Worm (Caenorhabditis elegans) whole organism, mixed stage, embryonic: ENCODE measurements around the gene cest-4.
A peak's percentile ranks its signal among the peaks of the same experiment; 100 is the strongest.

Source experiments
- bed-3 ChIP-seq: fragments of 200-800 bp; sonication (Bioruptor generic); optimal IDR thresholded peaks from 3 replicates; lab custom pipeline; 2018; ENCODE audit warnings: mild to moderate bottlenecking, missing genetic modification characterization, moderate library complexity, missing compliant biosample characterization
- blmp-1 ChIP-seq: fragments of 150-350 bp; optimal IDR thresholded peaks from 2 replicates; lab custom pipeline; 2014; ENCODE audit warnings: missing biosample characterization, missing genetic modification characterization
- ceh-39 ChIP-seq: fragments of 150-350 bp; optimal IDR thresholded peaks from 2 replicates; lab custom pipeline; 2014; ENCODE audit warnings: missing biosample characterization, missing genetic modification characterization
- ceh-83 ChIP-seq: fragments of 200-800 bp; sonication (Bioruptor generic); optimal IDR thresholded peaks from 2 replicates; lab custom pipeline; 2018; ENCODE audit warnings: mild to moderate bottlenecking, missing genetic modification characterization, missing compliant biosample characterization
- ces-1 ChIP-seq: fragments of 150-350 bp; optimal IDR thresholded peaks from 2 replicates; lab custom pipeline; 2014; ENCODE audit warnings: missing biosample characterization, missing genetic modification reagents, missing genetic modification characterization
- cnd-1 ChIP-seq: fragments of 200-800 bp; sonication (Bioruptor generic); optimal IDR thresholded peaks from 2 replicates; lab custom pipeline; 2018; ENCODE audit warnings: mild to moderate bottlenecking, missing genetic modification characterization, missing compliant biosample characterization
- drap-1 ChIP-seq: fragments of 200-800 bp; sonication (Bioruptor generic); optimal IDR thresholded peaks from 3 replicates; lab custom pipeline; 2018; ENCODE audit warnings: mild to moderate bottlenecking, missing genetic modification characterization, missing compliant biosample characterization
- elt-1 ChIP-seq: sonication (generic microtip); optimal IDR thresholded peaks from 2 replicates; lab custom pipeline; 2017; ENCODE audit warnings: missing genetic modification characterization, mild to moderate bottlenecking, missing compliant biosample characterization, antibody characterized with exemption, moderate library complexity, borderline replicate concordance; ENCODE audit not compliant: insufficient read depth
- elt-3 ChIP-seq: fragments of 150-350 bp; optimal IDR thresholded peaks from 2 replicates; lab custom pipeline; 2014; ENCODE audit warnings: missing biosample characterization, missing genetic modification characterization
- ham-2 ChIP-seq: fragments of 200-800 bp; sonication (Bioruptor generic); optimal IDR thresholded peaks from 2 replicates; lab custom pipeline; 2018; ENCODE audit warnings: mild to moderate bottlenecking, missing genetic modification characterization, missing compliant biosample characterization
- hlh-1 ChIP-seq: fragments of 150-350 bp; optimal IDR thresholded peaks from 2 replicates; lab custom pipeline; 2014; ENCODE audit warnings: missing biosample characterization, missing genetic modification reagents, missing genetic modification characterization
- lin-13 ChIP-seq: fragments of 150-350 bp; optimal IDR thresholded peaks from 2 replicates; lab custom pipeline; 2014; ENCODE audit warnings: missing biosample characterization, missing genetic modification characterization
- lsy-2 ChIP-seq: fragments of 150-350 bp; optimal IDR thresholded peaks from 2 replicates; lab custom pipeline; 2014; ENCODE audit warnings: missing biosample characterization, missing genetic modification characterization
- mep-1 ChIP-seq: fragments of 150-350 bp; optimal IDR thresholded peaks from 2 replicates; lab custom pipeline; 2017; ENCODE audit warnings: missing biosample characterization, missing genetic modification reagents, missing genetic modification characterization, inconsistent platforms
- mls-2 ChIP-seq: sonication (generic microtip); optimal IDR thresholded peaks from 2 replicates; lab custom pipeline; 2016; ENCODE audit warnings: mild to moderate bottlenecking, missing genetic modification characterization, moderate library complexity, missing compliant biosample characterization
- nhr-12 ChIP-seq: fragments of 150-350 bp; optimal IDR thresholded peaks from 2 replicates; lab custom pipeline; 2014; ENCODE audit warnings: missing biosample characterization, missing genetic modification characterization
- nhr-2 ChIP-seq: fragments of 150-350 bp; optimal IDR thresholded peaks from 2 replicates; lab custom pipeline; 2014; ENCODE audit warnings: missing biosample characterization, missing genetic modification characterization
- nhr-237 ChIP-seq: fragments of 150-350 bp; optimal IDR thresholded peaks from 2 replicates; lab custom pipeline; 2014; ENCODE audit warnings: missing biosample characterization, missing genetic modification characterization
- nhr-76 ChIP-seq: sonication (generic microtip); optimal IDR thresholded peaks from 2 replicates; lab custom pipeline; 2017; ENCODE audit warnings: missing biosample characterization, missing genetic modification characterization
- pha-4 ChIP-seq: fragments of 150-350 bp; optimal IDR thresholded peaks from 2 replicates; lab custom pipeline; 2018; ENCODE audit warnings: missing biosample characterization, missing genetic modification reagents, missing genetic modification characterization
- sem-2 ChIP-seq: fragments of 200-800 bp; sonication (Bioruptor generic); optimal IDR thresholded peaks from 2 replicates; lab custom pipeline; 2018; ENCODE audit warnings: mild to moderate bottlenecking, missing genetic modification characterization, missing compliant biosample characterization
- snpc-4 ChIP-seq: fragments of 150-350 bp; optimal IDR thresholded peaks from 2 replicates; lab custom pipeline; 2014; ENCODE audit warnings: missing biosample characterization, missing genetic modification characterization
- sptf-1 ChIP-seq: sonication (generic microtip); optimal IDR thresholded peaks from 2 replicates; lab custom pipeline; 2017; ENCODE audit warnings: mild to moderate bottlenecking, missing genetic modification characterization, moderate library complexity, missing compliant biosample characterization
- tbx-8 ChIP-seq: fragments of 200-800 bp; sonication (Bioruptor generic); optimal IDR thresholded peaks from 2 replicates; lab custom pipeline; 2018; ENCODE audit warnings: mild to moderate bottlenecking, missing genetic modification characterization, moderate library complexity, missing compliant biosample characterization
- unc-120 ChIP-seq: sonication (generic microtip); optimal IDR thresholded peaks from 2 replicates; lab custom pipeline; 2017; ENCODE audit warnings: missing genetic modification characterization, missing compliant biosample characterization; ENCODE audit not compliant: poor library complexity, severe bottlenecking
- unc-39 ChIP-seq: fragments of 150-350 bp; optimal IDR thresholded peaks from 2 replicates; lab custom pipeline; 2014; ENCODE audit warnings: missing biosample characterization, missing genetic modification characterization
- unc-62 ChIP-seq: fragments of 150-350 bp; optimal IDR thresholded peaks from 2 replicates; lab custom pipeline; 2014; ENCODE audit warnings: missing biosample characterization, missing genetic modification reagents, missing genetic modification characterization
- zip-8 ChIP-seq: fragments of 150-350 bp; optimal IDR thresholded peaks from 2 replicates; lab custom pipeline; 2014; ENCODE audit warnings: missing biosample characterization, missing genetic modification characterization
- ztf-11 ChIP-seq: fragments of 150-350 bp; optimal IDR thresholded peaks from 2 replicates; lab custom pipeline; 2014; ENCODE audit warnings: missing biosample characterization, missing genetic modification characterization

cest-4 gene

ce11 chrIV:6802132-6802531 is at the start of gene cest-4, which contains the start of gene C17H12.11:
Gene cest-4 (minus strand): TSS chrIV:6802337.
Gene C17H12.11 (plus strand): TSS chrIV:6802387.
- no peak for TF ChIP-seq hlh-1

DNA sequence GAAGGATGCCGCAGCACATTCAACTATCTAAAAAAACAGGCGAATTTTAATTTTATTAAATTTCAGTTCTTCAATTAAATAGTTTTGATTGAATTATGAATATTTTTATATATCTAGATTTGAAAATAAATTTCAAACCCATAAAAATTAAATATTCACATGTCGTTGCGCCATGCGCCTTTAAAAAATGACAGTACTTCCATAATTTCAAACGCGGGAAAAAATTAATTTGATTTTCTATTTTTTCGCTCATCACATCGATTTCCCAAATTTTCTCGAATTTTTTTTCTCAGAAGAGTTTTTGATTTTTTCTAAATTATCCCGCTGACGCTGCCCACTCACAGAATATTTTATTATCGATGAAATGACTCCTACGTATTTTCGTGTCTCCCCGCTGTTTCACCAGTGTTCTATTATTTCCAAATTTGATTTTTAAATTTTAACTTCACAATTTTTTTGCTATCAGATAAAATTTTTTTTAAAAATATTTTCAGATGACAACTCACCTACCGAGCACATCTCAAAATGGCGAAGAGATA is 40.4 kb upstream of the cest-4 start, which contains the start of gene lip-1:
Gene lip-1 (plus strand): TSS at position 489 of the 539 bp plus-strand sequence.
- no peak for TF ChIP-seq sptf-1 (tag; lab: Kevin White, UChicago)
- no peak for TF ChIP-seq sem-2 (GFP tag; lab: Kevin White, UChicago)
- TF ChIP-seq cnd-1, result no peak
- TF ChIP-seq blmp-1, result no peak
- TF ChIP-seq, all 35 proteins: peak for 0

DNA sequence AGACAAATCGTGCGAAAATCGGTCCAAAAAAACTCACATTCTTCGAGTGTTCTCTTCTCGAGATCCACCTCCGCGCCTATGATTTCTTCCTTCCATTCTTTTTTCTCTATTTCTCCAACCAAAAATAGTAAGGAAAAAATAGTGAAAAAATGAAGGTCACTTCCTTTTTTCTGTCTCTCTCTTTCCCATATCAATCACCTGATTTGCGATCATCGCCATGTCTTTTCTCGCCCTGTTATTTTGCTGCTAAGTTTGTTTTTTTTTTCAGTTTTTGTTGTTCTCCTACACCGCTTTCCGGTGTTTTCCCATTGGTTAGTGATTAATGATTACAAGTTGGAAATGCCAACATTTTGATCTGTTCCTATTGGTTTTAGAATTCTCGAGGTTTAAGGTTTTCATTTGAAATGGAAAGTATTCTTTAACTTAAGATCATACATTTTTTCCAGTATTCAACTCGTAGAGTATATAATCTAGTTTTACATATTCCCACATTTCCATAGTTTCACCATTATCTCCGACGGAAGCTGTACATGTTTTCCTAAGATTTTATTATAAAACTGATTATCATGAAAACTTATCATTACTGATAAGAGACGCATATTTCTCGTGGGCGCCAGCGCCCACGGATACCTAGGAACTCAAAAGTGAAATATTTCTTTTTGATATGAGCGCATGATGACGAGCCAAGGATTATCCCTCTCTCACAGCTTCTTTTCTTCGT is 39.6 kb upstream of the cest-4 start:
- TF ChIP-seq hlh-1 (no peak), sptf-1 (tag; lab: Kevin White, UChicago) (no peak), elt-3 (tag; lab: Kevin White, UChicago) (no peak), ceh-39 (tag; lab: Kevin White, UChicago) (no peak), ztf-11 (tag; lab: Kevin White, UChicago) (no peak), ces-1 (GFP tag; lab: Kevin White, UChicago) (no peak)

- peak; percentile 24 for TF ChIP-seq mep-1 (tag; lab: Kevin White, UChicago)
- no peak for TF ChIP-seq lsy-2 (tag; lab: Kevin White, UChicago)
- TF ChIP-seq unc-39 (tag; lab: Kevin White, UChicago), result no peak
- peak; percentile 55 for TF ChIP-seq nhr-237 (tag; lab: Kevin White, UChicago)
- peak; percentile 89 for TF ChIP-seq unc-120
- peak; percentile 22 for TF ChIP-seq hlh-1
- no peak for TF ChIP-seq sem-2 (GFP tag; lab: Kevin White, UChicago)
- TF ChIP-seq mls-2 (tag; lab: Kevin White, UChicago), result no peak
- no peak for TF ChIP-seq elt-1 (tag; lab: Kevin White, UChicago)
- TF ChIP-seq unc-62 (GFP tag; lab: Kevin White, UChicago), result peak; percentile 77
- TF ChIP-seq elt-3 (tag; lab: Kevin White, UChicago), result no peak
- TF ChIP-seq bed-3 (GFP tag; lab: Kevin White, UChicago), result no peak
- peak; percentile 76 for TF ChIP-seq ces-1 (GFP tag; lab: Kevin White, UChicago)
- TF ChIP-seq lin-13 (tag; lab: Kevin White, UChicago), result no peak
These were observed 37.0 kb upstream of the cest-4 start for ce11 chrIV:6839091-6839522.

DNA sequence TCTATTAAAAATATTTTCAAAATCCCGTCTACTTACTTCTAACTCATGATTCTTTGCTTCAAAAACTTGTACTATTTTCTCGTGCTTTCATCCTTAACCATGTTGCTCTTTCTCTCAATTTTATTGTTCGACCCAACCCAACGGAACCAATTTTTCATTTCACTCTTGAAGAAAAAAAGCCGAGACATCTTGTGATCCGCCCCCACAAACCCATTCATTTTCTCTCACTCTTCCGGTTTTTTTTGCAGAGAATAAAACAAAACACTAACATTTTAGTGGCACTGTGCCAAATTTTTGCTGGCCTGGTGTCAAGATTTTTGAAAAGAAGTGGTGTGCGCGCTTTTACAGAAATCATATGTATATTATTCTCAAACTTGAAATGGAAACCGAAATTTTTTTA is 34.6 kb upstream of the cest-4 start:
- TF ChIP-seq tbx-8 (GFP tag; lab: Kevin White, UChicago) (no peak), nhr-2 (tag; lab: Kevin White, UChicago) (no peak), ceh-83 (GFP tag; lab: Kevin White, UChicago) (no peak), elt-3 (tag; lab: Kevin White, UChicago) (no peak), ceh-39 (tag; lab: Kevin White, UChicago) (no peak), ham-2 (GFP tag; lab: Kevin White, UChicago) (no peak), bed-3 (GFP tag; lab: Kevin White, UChicago) (no peak), ces-1 (GFP tag; lab: Kevin White, UChicago) (no peak), elt-1 (tag; lab: Kevin White, UChicago) (no peak), mep-1 (tag; lab: Kevin White, UChicago) (no peak)

DNA sequence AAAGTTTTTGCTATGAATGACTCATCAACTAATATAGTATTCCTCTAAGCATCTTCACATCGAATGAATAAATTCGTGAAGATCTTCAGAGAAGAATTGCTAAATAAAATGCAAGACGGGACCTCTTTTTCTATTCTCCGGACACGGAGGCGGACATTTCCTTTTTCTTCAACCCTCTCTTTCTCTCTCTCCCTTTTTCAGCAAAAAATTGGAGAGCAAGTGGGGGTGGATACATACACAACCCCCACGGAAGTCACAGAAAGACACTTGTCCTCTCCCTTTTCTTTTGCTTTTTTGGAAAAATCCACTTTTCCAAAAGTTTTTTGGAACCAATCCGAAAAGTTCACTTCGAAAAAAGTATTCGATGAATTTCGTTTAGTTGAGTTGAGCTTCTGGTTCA is 32.6 kb upstream of the cest-4 start:
- TF ChIP-seq ceh-39 (tag; lab: Kevin White, UChicago), result no peak
- no peak for TF ChIP-seq cnd-1
- no peak for TF ChIP-seq sptf-1 (tag; lab: Kevin White, UChicago)
- no peak for TF ChIP-seq nhr-12 (tag; lab: Kevin White, UChicago)
- no peak for TF ChIP-seq ham-2 (GFP tag; lab: Kevin White, UChicago)
- no peak for TF ChIP-seq elt-1 (tag; lab: Kevin White, UChicago)
- TF ChIP-seq ces-1 (GFP tag; lab: Kevin White, UChicago), result no peak
- no peak for TF ChIP-seq snpc-4 (tag; lab: Kevin White, UChicago)
- TF ChIP-seq ceh-83 (GFP tag; lab: Kevin White, UChicago), result no peak
- no peak for TF ChIP-seq unc-62 (GFP tag; lab: Kevin White, UChicago)
- no peak for TF ChIP-seq lsy-2 (tag; lab: Kevin White, UChicago)
- TF ChIP-seq nhr-76 (tag; lab: Kevin White, UChicago), result no peak
- no peak for TF ChIP-seq drap-1 (GFP tag; lab: Kevin White, UChicago)
- no peak for TF ChIP-seq hlh-1
- TF ChIP-seq mep-1 (tag; lab: Kevin White, UChicago), result no peak
- no peak for TF ChIP-seq pha-4 (tag; lab: Kevin White, UChicago)
- no peak for TF ChIP-seq unc-39 (tag; lab: Kevin White, UChicago)
- no peak for TF ChIP-seq zip-8 (tag; lab: Kevin White, UChicago)
- no peak for TF ChIP-seq nhr-2 (tag; lab: Kevin White, UChicago)
